In the genomic region with DNA sequence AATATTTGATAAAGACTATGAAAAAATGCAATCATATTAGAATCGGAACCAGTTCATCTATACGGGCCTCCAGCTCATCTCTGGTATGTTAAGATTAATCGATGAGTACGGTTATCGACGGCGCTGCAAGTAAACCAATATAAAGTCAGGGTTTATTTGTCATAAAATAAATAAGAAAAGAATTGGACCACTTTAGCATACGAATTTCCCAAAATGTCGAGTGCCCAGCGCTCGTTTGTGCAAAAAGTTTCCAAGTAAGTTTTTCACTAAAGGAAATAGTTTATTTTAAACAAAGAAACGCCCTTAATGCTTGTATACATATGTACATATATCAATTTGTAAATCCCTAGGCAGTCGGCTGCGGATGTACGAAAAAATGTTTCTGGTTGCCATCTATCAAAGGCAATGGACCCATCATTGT, we compare ENCODE assay signal across 1 fruit fly cellular context.
TF ChIP-seq lines count a peak whose summit lies in the region.

A gene (plus strand): TSS at position 101 of the 421 bp plus-strand sequence.

TF ChIP-seq in whole organism, embryonic, 481 proteins besides CTCF, POLR2A, EP300 and RAD21 (continued from another document):
- TF ChIP-seq Taf1 (GFP tag; IDR thresholded peaks at IDR 0.05; lab: Robert Waterston, UW) (no peak), BtbVII (GFP tag; optimal IDR thresholded peaks at IDR 0.05; lab: Kevin White, UChicago) (peak; percentile 14), Abd-B (GFP tag; optimal IDR thresholded peaks at IDR 0.05; lab: Kevin White, UChicago) (no peak), nerfin-2 (GFP tag; IDR thresholded peaks at IDR 0.05; lab: Robert Waterston, UW; ENCODE audit: partially characterized antibody) (peak; percentile 85), CG9437 (GFP tag; optimal IDR thresholded peaks at IDR 0.05; lab: Kevin White, UChicago) (peak; percentile 26)
